Worm (Caenorhabditis elegans) whole organism, L3 larva: ENCODE data around the gene R155.5.

Experiments used
- ZK546.5 ChIP-seq: sonication (generic microtip); optimal IDR thresholded peaks from 2 replicates; lab custom pipeline; 2017; ENCODE audit warnings: missing biosample characterization, missing genetic modification characterization
- aly-2 ChIP-seq: fragments of 150-350 bp; optimal IDR thresholded peaks from 2 replicates; lab custom pipeline; 2014; ENCODE audit warnings: missing biosample characterization, missing genetic modification characterization
- ceh-16 ChIP-seq: sonication (generic microtip); optimal IDR thresholded peaks from 2 replicates; lab custom pipeline; 2017; ENCODE audit warnings: missing biosample characterization, missing genetic modification characterization
- nhr-11 ChIP-seq: fragments of 150-350 bp; optimal IDR thresholded peaks from 2 replicates; lab custom pipeline; 2014; ENCODE audit warnings: missing biosample characterization, missing genetic modification characterization
- nhr-25 ChIP-seq: sonication (generic microtip); optimal IDR thresholded peaks from 2 replicates; lab custom pipeline; 2017; ENCODE audit warnings: missing biosample characterization, missing genetic modification characterization
- pha-4 ChIP-seq: fragments of 150-350 bp; optimal IDR thresholded peaks from 2 replicates; lab custom pipeline; 2014; ENCODE audit warnings: missing biosample characterization, missing genetic modification reagents, missing genetic modification characterization
- unc-62 ChIP-seq: fragments of 150-350 bp; sonication (generic microtip); optimal IDR thresholded peaks from 4 replicates; lab custom pipeline; 2014; ENCODE audit warnings: missing biosample characterization, missing genetic modification reagents, missing genetic modification characterization

- TF ChIP-seq aly-2 (no peak), pha-4 (tag; lab: Kevin White, UChicago) (no peak), ceh-16 (tag; lab: Kevin White, UChicago) (no peak), nhr-25 (tag; lab: Kevin White, UChicago) (no peak), ZK546.5 (tag; lab: Kevin White, UChicago) (no peak), nhr-11 (tag; lab: Kevin White, UChicago) (no peak), unc-62 (GFP tag; lab: Kevin White, UChicago) (no peak)
Observed at ce11 chrIII:2006937-2007336, 36.6 kb upstream of the R155.5 start.
